Worm (Caenorhabditis elegans) whole organism, L1 larva: ENCODE results near the gene skr-21.
A peak's percentile ranks its signal among the peaks of the same experiment; 100 is the strongest.

Source experiments
- C04F5.9 ChIP-seq: sonication (generic microtip); optimal IDR thresholded peaks from 2 replicates; lab custom pipeline; 2016; ENCODE audit warnings: missing genetic modification characterization, missing compliant biosample characterization
- C34B4.2 ChIP-seq: sonication (generic microtip); optimal IDR thresholded peaks from 2 replicates; lab custom pipeline; 2017; ENCODE audit warnings: mild to moderate bottlenecking, missing genetic modification characterization, missing compliant biosample characterization
- F16B12.6 ChIP-seq: fragments of 150-350 bp; optimal IDR thresholded peaks from 2 replicates; lab custom pipeline; 2014; ENCODE audit warnings: missing biosample characterization, missing genetic modification characterization
- alr-1 ChIP-seq: fragments of 200-800 bp; sonication (Bioruptor generic); optimal IDR thresholded peaks from 2 replicates; lab custom pipeline; 2018; ENCODE audit warnings: borderline replicate concordance, mild to moderate bottlenecking, missing genetic modification characterization, missing compliant biosample characterization
- aly-2 ChIP-seq: fragments of 150-350 bp; optimal IDR thresholded peaks from 2 replicates; lab custom pipeline; 2014; ENCODE audit warnings: missing biosample characterization, missing genetic modification characterization
- ama-1 ChIP-seq: fragments of 150-350 bp; optimal IDR thresholded peaks from 2 replicates; lab custom pipeline; 2014
- blmp-1 ChIP-seq: fragments of 150-350 bp; optimal IDR thresholded peaks from 2 replicates; lab custom pipeline; 2014; ENCODE audit warnings: missing biosample characterization, missing genetic modification characterization
- ceh-63 ChIP-seq: fragments of 200-800 bp; sonication (Bioruptor generic); optimal IDR thresholded peaks from 2 replicates; lab custom pipeline; 2018; ENCODE audit warnings: mild to moderate bottlenecking, missing genetic modification characterization, missing compliant biosample characterization
- ceh-90 ChIP-seq: sonication (generic microtip); optimal IDR thresholded peaks from 2 replicates; lab custom pipeline; 2016; ENCODE audit warnings: missing genetic modification characterization, missing compliant biosample characterization
- efl-1 ChIP-seq, 4 experiments: fragments of 150-350 bp; optimal IDR thresholded peaks in 3 of 4; peaks in 1 of 4; 1 replicate in 1 of 4; 2 replicates in 3 of 4; lab custom pipeline; 2014; ENCODE audit warnings: missing biosample characterization in 2 of 4, missing genetic modification characterization in 2 of 4, missing genetic modification reagents in 2 of 4
- egl-13 ChIP-seq: sonication (generic microtip); optimal IDR thresholded peaks from 2 replicates; lab custom pipeline; 2016; ENCODE audit warnings: missing genotype, missing genetic modification reagents, missing genetic modification characterization, missing compliant biosample characterization
- elt-3 ChIP-seq, 6 experiments: fragments of 150-350 bp in 1 of 6; sonication (generic microtip); optimal IDR thresholded peaks; 2 replicates each; lab custom pipeline; 2017 to 2018; ENCODE audit warnings: missing biosample characterization in 6 of 6, missing genetic modification characterization in 6 of 6, inconsistent platforms in 1 of 6
- fkh-10 ChIP-seq: sonication (generic microtip); optimal IDR thresholded peaks from 2 replicates; lab custom pipeline; 2017; ENCODE audit warnings: missing biosample characterization, missing genetic modification reagents, missing genetic modification characterization
- fkh-4 ChIP-seq: sonication (generic microtip); optimal IDR thresholded peaks from 2 replicates; lab custom pipeline; 2016; ENCODE audit warnings: missing compliant biosample characterization, missing genetic modification characterization, borderline replicate concordance
- fkh-8 ChIP-seq: sonication (generic microtip); optimal IDR thresholded peaks from 2 replicates; lab custom pipeline; 2016; ENCODE audit warnings: mild to moderate bottlenecking, missing genetic modification characterization, missing compliant biosample characterization
- hlh-17 ChIP-seq: fragments of 200-800 bp; sonication (Bioruptor generic); optimal IDR thresholded peaks from 2 replicates; lab custom pipeline; 2018; ENCODE audit warnings: missing genetic modification characterization, mild to moderate bottlenecking, missing compliant biosample characterization, moderate library complexity, borderline replicate concordance
- irx-1 ChIP-seq: sonication (generic microtip); optimal IDR thresholded peaks from 2 replicates; lab custom pipeline; 2016; ENCODE audit warnings: missing genetic modification characterization, missing compliant biosample characterization
- isw-1 ChIP-seq: fragments of 200-800 bp; sonication (Bioruptor generic); IDR thresholded peaks from 2 replicates; pipeline ENCODE4 v1.3.6; 2022; ENCODE audit warnings: missing genetic modification characterization, missing compliant biosample characterization
- lin-13 ChIP-seq: fragments of 150-350 bp; optimal IDR thresholded peaks from 2 replicates; lab custom pipeline; 2014; ENCODE audit warnings: missing biosample characterization, missing genetic modification reagents, missing genetic modification characterization
- lin-14 ChIP-seq: fragments of 200-800 bp; sonication (Bioruptor generic); optimal IDR thresholded peaks from 2 replicates; lab custom pipeline; 2018; ENCODE audit warnings: mild to moderate bottlenecking, missing genetic modification characterization, moderate library complexity, missing compliant biosample characterization
- lin-15B ChIP-seq: fragments of 150-350 bp; sonication (generic microtip); optimal IDR thresholded peaks from 3 replicates; lab custom pipeline; 2014; ENCODE audit warnings: missing biosample characterization, missing genetic modification characterization
- lin-35 ChIP-seq, 2 experiments: fragments of 150-350 bp; optimal IDR thresholded peaks; 2 replicates each; lab custom pipeline; 2014; ENCODE audit warnings: missing biosample characterization in 2 of 2, missing genetic modification characterization in 2 of 2, missing genetic modification reagents in 2 of 2
- lir-3 ChIP-seq: sonication (generic microtip); optimal IDR thresholded peaks from 2 replicates; lab custom pipeline; 2016; ENCODE audit warnings: mild to moderate bottlenecking, missing genetic modification characterization, moderate library complexity, missing compliant biosample characterization; ENCODE audit not compliant: poor library complexity
- lsy-2 ChIP-seq, 2 experiments: fragments of 150-350 bp; optimal IDR thresholded peaks; 2 replicates each; lab custom pipeline; 2014; ENCODE audit warnings: missing biosample characterization in 2 of 2, missing genetic modification characterization in 2 of 2
- mab-9 ChIP-seq: fragments of 200-800 bp; sonication (Bioruptor generic); IDR thresholded peaks from 2 replicates; pipeline ENCODE4 v1.3.6; 2022; ENCODE audit warnings: missing genetic modification reagents, missing genetic modification characterization, missing compliant biosample characterization
- nhr-11 ChIP-seq: fragments of 150-350 bp; optimal IDR thresholded peaks from 2 replicates; lab custom pipeline; 2014; ENCODE audit warnings: missing biosample characterization, missing genetic modification characterization
- nhr-12 ChIP-seq: sonication (generic microtip); optimal IDR thresholded peaks from 2 replicates; lab custom pipeline; 2017; ENCODE audit warnings: missing biosample characterization, missing genetic modification characterization
- nhr-19 ChIP-seq: fragments of 200-800 bp; sonication (Bioruptor generic); conservative IDR thresholded peaks from 2 replicates; pipeline ENCODE4 v1.3.6; 2022; ENCODE audit warnings: missing genetic modification characterization, missing compliant biosample characterization
- nhr-20 ChIP-seq: sonication (generic microtip); optimal IDR thresholded peaks from 2 replicates; lab custom pipeline; 2016; ENCODE audit warnings: mild to moderate bottlenecking, missing genetic modification characterization, missing compliant biosample characterization
- nhr-237 ChIP-seq: fragments of 150-350 bp; optimal IDR thresholded peaks from 2 replicates; lab custom pipeline; 2014; ENCODE audit warnings: missing biosample characterization, missing genetic modification characterization
- nhr-28 ChIP-seq: fragments of 150-350 bp; optimal IDR thresholded peaks from 2 replicates; lab custom pipeline; 2014; ENCODE audit warnings: missing biosample characterization, missing genetic modification characterization
- nhr-71 ChIP-seq: sonication (generic microtip); optimal IDR thresholded peaks from 2 replicates; lab custom pipeline; 2016; ENCODE audit warnings: mild to moderate bottlenecking, missing genetic modification characterization, moderate library complexity, missing compliant biosample characterization
- pax-3 ChIP-seq: fragments of 200-800 bp; sonication (Bioruptor generic); optimal IDR thresholded peaks from 2 replicates; lab custom pipeline; 2018; ENCODE audit warnings: mild to moderate bottlenecking, missing genetic modification characterization, moderate library complexity, missing compliant biosample characterization
- pqm-1 ChIP-seq: sonication (generic microtip); optimal IDR thresholded peaks from 3 replicates; lab custom pipeline; 2017; ENCODE audit warnings: missing biosample characterization, missing genetic modification characterization
- rnt-1 ChIP-seq: sonication (generic microtip); optimal IDR thresholded peaks from 2 replicates; lab custom pipeline; 2016; ENCODE audit warnings: mild to moderate bottlenecking, missing genetic modification characterization, moderate library complexity, missing compliant biosample characterization
- sox-4 ChIP-seq: sonication (generic microtip); optimal IDR thresholded peaks from 2 replicates; lab custom pipeline; 2016; ENCODE audit warnings: missing genetic modification characterization, missing compliant biosample characterization
- sptf-1 ChIP-seq: fragments of 150-350 bp; optimal IDR thresholded peaks from 2 replicates; lab custom pipeline; 2014; ENCODE audit warnings: missing biosample characterization, missing genetic modification characterization
- unc-130 ChIP-seq: fragments of 150-350 bp; optimal IDR thresholded peaks from 2 replicates; lab custom pipeline; 2017; ENCODE audit warnings: missing biosample characterization, missing genetic modification characterization, inconsistent platforms
- xbp-1 ChIP-seq: sonication (generic microtip); optimal IDR thresholded peaks from 2 replicates; lab custom pipeline; 2016; ENCODE audit warnings: missing genetic modification characterization, missing compliant biosample characterization
- zip-4 ChIP-seq: fragments of 200-800 bp; sonication (Bioruptor generic); optimal IDR thresholded peaks from 2 replicates; lab custom pipeline; 2018; ENCODE audit warnings: mild to moderate bottlenecking, missing genetic modification characterization, moderate library complexity, missing compliant biosample characterization
- ztf-11 ChIP-seq, 2 experiments: sonication (generic microtip); optimal IDR thresholded peaks; 2 replicates each; lab custom pipeline; 2016 to 2017; ENCODE audit warnings: missing genetic modification characterization in 2 of 2, missing biosample characterization in 1 of 2, missing compliant biosample characterization in 1 of 2

The skr-21 gene

ce11 chrX:13201401-13201800 is 25.1 kb downstream of the skr-21 start, which contains the start of gene unc-9:
TSS of gene unc-9 (plus strand) at chrX:13201770.
- peak; percentile 54 for TF ChIP-seq lin-14 (GFP tag; lab: Kevin White, UChicago)
- TF ChIP-seq sox-4 (tag; lab: Kevin White, UChicago), result no peak
- no peak for TF ChIP-seq isw-1 (GFP tag; lab: Robert Waterston, UW)
- no peak for TF ChIP-seq alr-1
- no peak for TF ChIP-seq nhr-71 (tag; lab: Kevin White, UChicago)
- TF ChIP-seq fkh-10 (GFP tag; lab: Kevin White, UChicago), result peak; percentile 70
- no peak for TF ChIP-seq ztf-11 (tag; optimal IDR thresholded peaks at IDR 0.05; lab: Kevin White, UChicago)
- no peak for TF ChIP-seq nhr-11 (tag; lab: Kevin White, UChicago)

ce11 chrX:13200312-13200711 is 26.2 kb downstream of the skr-21 start:
- TF ChIP-seq lin-14 (GFP tag; lab: Kevin White, UChicago) (peak; percentile 1), C04F5.9 (no peak), sptf-1 (tag; lab: Kevin White, UChicago) (no peak), pqm-1 (tag; lab: Kevin White, UChicago) (no peak), aly-2 (tag; lab: Kevin White, UChicago) (no peak), nhr-237 (tag; lab: Kevin White, UChicago) (no peak), rnt-1 (tag; lab: Kevin White, UChicago) (peak; percentile 52), egl-13 (tag; lab: Kevin White, UChicago) (no peak), pax-3 (tag; lab: Kevin White, UChicago) (no peak), ceh-90 (tag; lab: Kevin White, UChicago) (no peak), unc-130 (tag; lab: Kevin White, UChicago) (no peak), fkh-4 (tag; lab: Kevin White, UChicago) (no peak), efl-1 (optimal IDR thresholded peaks at IDR 0.05; lab: Kevin White, UChicago) (no peak), efl-1 (GFP tag; optimal IDR thresholded peaks at IDR 0.05 in 1 of 2; lab: Kevin White, UChicago) (no peak), nhr-19 (GFP tag; lab: Robert Waterston, UW) (no peak)

ce11 chrX:13198134-13198533 is 28.3 kb downstream of the skr-21 start:
- TF ChIP-seq efl-1 (optimal IDR thresholded peaks at IDR 0.05; lab: Kevin White, UChicago), result no peak
- peak in 1 of 2 experiments; percentile 85 for TF ChIP-seq efl-1 (GFP tag; optimal IDR thresholded peaks at IDR 0.05 in 1 of 2; lab: Kevin White, UChicago)
- no peak for TF ChIP-seq fkh-8 (tag; lab: Kevin White, UChicago)
- no peak for TF ChIP-seq zip-4
- no peak for TF ChIP-seq elt-3 (tag; optimal IDR thresholded peaks at IDR 0.05; lab: Kevin White, UChicago)
- no peak for TF ChIP-seq alr-1
- TF ChIP-seq lin-14 (GFP tag; lab: Kevin White, UChicago), result peak; percentile 59
- TF ChIP-seq nhr-12, result no peak
- no peak for TF ChIP-seq ama-1 (lab: Kevin White, UChicago)

- TF ChIP-seq lin-13 (GFP tag; lab: Kevin White, UChicago), result no peak
- TF ChIP-seq nhr-20 (tag; lab: Kevin White, UChicago), result no peak
- no peak for TF ChIP-seq hlh-17 (GFP tag; lab: Kevin White, UChicago)
- no peak for TF ChIP-seq F16B12.6 (tag; lab: Kevin White, UChicago)
- TF ChIP-seq lin-14 (GFP tag; lab: Kevin White, UChicago), result no peak
- no peak for TF ChIP-seq ama-1 (lab: Kevin White, UChicago)
- TF ChIP-seq aly-2 (tag; lab: Kevin White, UChicago), result no peak
- TF ChIP-seq lsy-2 (tag; optimal IDR thresholded peaks at IDR 0.05; lab: Kevin White, UChicago), result no peak
- no peak for TF ChIP-seq lin-15B (tag; lab: Kevin White, UChicago)
- TF ChIP-seq irx-1 (tag; lab: Kevin White, UChicago), result no peak
- TF ChIP-seq unc-130 (tag; lab: Kevin White, UChicago), result no peak
- no peak for TF ChIP-seq sptf-1 (tag; lab: Kevin White, UChicago)
- no peak for TF ChIP-seq mab-9 (GFP tag; lab: Robert Waterston, UW)
- no peak for TF ChIP-seq xbp-1 (tag; lab: Kevin White, UChicago)
- TF ChIP-seq ceh-63, result no peak
- TF ChIP-seq nhr-28 (tag; lab: Kevin White, UChicago), result no peak
- TF ChIP-seq C34B4.2 (tag; lab: Kevin White, UChicago), result no peak
- no peak for TF ChIP-seq lin-35 (GFP tag; optimal IDR thresholded peaks at IDR 0.05; lab: Kevin White, UChicago)
- no peak for TF ChIP-seq lir-3 (tag; lab: Kevin White, UChicago)
- no peak for TF ChIP-seq blmp-1
- TF ChIP-seq, all 84 proteins: peak for 0
Measured at ce11 chrX:13190912-13191311, 35.6 kb downstream of the skr-21 start, which contains the start of gene gpa-6. TSS of gene gpa-6 (plus strand) at chrX:13191212.
